Fruit fly (Drosophila melanogaster) whole organism, embryonic: ENCODE data around the gene Mbs.

Experiments used
- Awh ChIP-seq: fragments of 200-800 bp; sonication (Bioruptor generic); IDR thresholded peaks from 2 replicates; pipeline ENCODE4, ENCODE4 v1.3.6; 2022; ENCODE audit warnings: missing biosample characterization, missing genetic modification characterization
- Bgb ChIP-seq: fragments of 200-800 bp; sonication (Bioruptor generic); IDR thresholded peaks from 2 replicates; pipeline ENCODE4 v1.3.6; 2022; ENCODE audit warnings: missing biosample characterization, missing genetic modification characterization; ENCODE audit not compliant: partially characterized antibody
- CG10209 ChIP-seq: fragments of 200-800 bp; sonication (Bioruptor generic); optimal IDR thresholded peaks from 3 replicates; lab custom pipeline; 2017; ENCODE audit warnings: missing biosample characterization, mild to moderate bottlenecking, missing genetic modification characterization, missing genetic modification reagents
- CG12104 ChIP-seq: fragments of 200-800 bp; sonication (Bioruptor generic); optimal IDR thresholded peaks from 3 replicates; lab custom pipeline; 2016; ENCODE audit warnings: missing biosample characterization, missing genetic modification characterization
- CG12299 ChIP-seq: fragments of 200-800 bp; sonication (Bioruptor generic); optimal IDR thresholded peaks from 2 replicates; lab custom pipeline; 2018; ENCODE audit warnings: missing biosample characterization, mild to moderate bottlenecking, missing genetic modification characterization
- CG14965 ChIP-seq: fragments of 200-800 bp; sonication (Bioruptor generic); optimal IDR thresholded peaks from 2 replicates; lab custom pipeline; 2016; ENCODE audit warnings: missing biosample characterization, missing genetic modification characterization, borderline replicate concordance
- CG1647 ChIP-seq: fragments of 200-800 bp; sonication (Bioruptor generic); optimal IDR thresholded peaks from 3 replicates; lab custom pipeline; 2016; ENCODE audit warnings: missing biosample characterization, missing genetic modification characterization
- CG16779 ChIP-seq: fragments of 200-800 bp; sonication (Bioruptor generic); IDR thresholded peaks from 2 replicates; pipeline ENCODE4 v1.3.6; 2022; ENCODE audit warnings: missing biosample characterization, missing genetic modification characterization
- CG18262 ChIP-seq: fragments of 200-800 bp; optimal IDR thresholded peaks from 3 replicates; lab custom pipeline; 2019; ENCODE audit warnings: missing biosample characterization, mild to moderate bottlenecking, missing genetic modification characterization, moderate library complexity
- CG2875 ChIP-seq: fragments of 200-800 bp; sonication (Bioruptor generic); optimal IDR thresholded peaks from 2 replicates; lab custom pipeline; 2017; ENCODE audit warnings: missing biosample characterization, mild to moderate bottlenecking, missing genetic modification characterization, missing genetic modification reagents
- CG3065 ChIP-seq: fragments of 200-800 bp; sonication (Bioruptor generic); optimal IDR thresholded peaks from 2 replicates; lab custom pipeline; 2016; ENCODE audit warnings: missing biosample characterization, missing genetic modification characterization
- CG31365 ChIP-seq: fragments of 200-800 bp; sonication (Bioruptor generic); optimal IDR thresholded peaks from 2 replicates; lab custom pipeline; 2018; ENCODE audit warnings: missing biosample characterization, mild to moderate bottlenecking, missing genetic modification characterization
- CG33213 ChIP-seq: fragments of 200-800 bp; sonication (Bioruptor generic); optimal IDR thresholded peaks from 3 replicates; lab custom pipeline; 2016; ENCODE audit warnings: missing biosample characterization, missing genetic modification characterization
- CG4328 ChIP-seq: fragments of 200-800 bp; sonication (Bioruptor generic); optimal IDR thresholded peaks from 3 replicates; lab custom pipeline; 2017; ENCODE audit warnings: missing biosample characterization, missing genetic modification reagents, missing genetic modification characterization
- CG6683 ChIP-seq: fragments of 200-800 bp; sonication (Bioruptor generic); optimal IDR thresholded peaks from 2 replicates; lab custom pipeline; 2017; ENCODE audit warnings: missing biosample characterization, mild to moderate bottlenecking, missing genetic modification characterization, missing genetic modification reagents
- CG6813 ChIP-seq: fragments of 200-800 bp; sonication (Bioruptor generic); optimal IDR thresholded peaks from 2 replicates; lab custom pipeline; 2017; ENCODE audit warnings: missing biosample characterization, missing genetic modification characterization, mild to moderate bottlenecking, moderate library complexity, missing genetic modification reagents
- CG7556 ChIP-seq: fragments of 200-800 bp; sonication (Bioruptor generic); optimal IDR thresholded peaks from 2 replicates; lab custom pipeline; 2017; ENCODE audit warnings: missing biosample characterization, mild to moderate bottlenecking, missing genetic modification characterization
- CG9215 ChIP-seq: fragments of 200-800 bp; sonication (Bioruptor generic); IDR thresholded peaks from 2 replicates; pipeline ENCODE4 v1.3.6; 2022; ENCODE audit warnings: missing biosample characterization, missing genetic modification characterization
- CTCF ChIP-seq: fragments of 200-800 bp; sonication (Bioruptor generic); optimal IDR thresholded peaks from 2 replicates; lab custom pipeline; 2017; ENCODE audit warnings: missing biosample characterization, mild to moderate bottlenecking, missing genetic modification characterization, moderate library complexity
- CoRest ChIP-seq: fragments of 200-800 bp; sonication (Bioruptor generic); optimal IDR thresholded peaks from 3 replicates; lab custom pipeline; 2018; ENCODE audit warnings: missing biosample characterization, mild to moderate bottlenecking, missing genetic modification characterization, moderate library complexity
- D19B ChIP-seq: fragments of 200-800 bp; sonication (Bioruptor generic); optimal IDR thresholded peaks from 2 replicates; lab custom pipeline; 2017; ENCODE audit warnings: missing biosample characterization, mild to moderate bottlenecking, missing genetic modification characterization
- Deaf1 ChIP-seq: fragments of 200-800 bp; optimal IDR thresholded peaks from 3 replicates; lab custom pipeline; 2019; ENCODE audit warnings: missing biosample characterization, mild to moderate bottlenecking, missing genetic modification characterization, moderate library complexity
- Dfd ChIP-seq, 2 experiments: fragments of >200 bp; optimal IDR thresholded peaks; 2 replicates each; lab custom pipeline; 2017; ENCODE audit warnings: missing biosample characterization in 2 of 2, missing genetic modification characterization in 2 of 2
- Gsc ChIP-seq: fragments of 200-800 bp; sonication (Bioruptor generic); IDR thresholded peaks from 2 replicates; pipeline ENCODE4 v1.3.6; 2022; ENCODE audit warnings: missing biosample characterization, missing genetic modification characterization
- HLHmδ ChIP-seq: fragments of 200-800 bp; sonication (Bioruptor generic); optimal IDR thresholded peaks from 2 replicates; lab custom pipeline; 2018; ENCODE audit warnings: missing biosample characterization, mild to moderate bottlenecking, missing genetic modification characterization, moderate library complexity
- Mrtf ChIP-seq: fragments of 200-800 bp; sonication (Bioruptor generic); IDR thresholded peaks from 3 replicates; pipeline ENCODE4 v1.3.6; 2022; ENCODE audit warnings: missing biosample characterization, missing genetic modification characterization
- NC2β ChIP-seq: fragments of 200-800 bp; sonication (Bioruptor generic); optimal IDR thresholded peaks from 2 replicates; lab custom pipeline; 2016; ENCODE audit warnings: missing biosample characterization, missing genetic modification characterization
- Nf-YA ChIP-seq: fragments of 200-800 bp; sonication (Bioruptor generic); IDR thresholded peaks from 2 replicates; pipeline ENCODE4 v1.3.6; 2022; ENCODE audit warnings: missing biosample characterization, missing genetic modification characterization
- Nf-YC ChIP-seq: fragments of 200-800 bp; optimal IDR thresholded peaks from 3 replicates; lab custom pipeline; 2019; ENCODE audit warnings: missing biosample characterization, mild to moderate bottlenecking, missing genetic modification characterization, moderate library complexity
- Pdp1 ChIP-seq, 2 experiments: fragments of 200-800 bp; sonication (Bioruptor generic); optimal IDR thresholded peaks; 3 replicates each; lab custom pipeline; 2016; ENCODE audit warnings: missing biosample characterization in 2 of 2, missing genetic modification characterization in 2 of 2, mild to moderate bottlenecking in 1 of 2, moderate library complexity in 1 of 2
- Sox100B ChIP-seq: fragments of 200-800 bp; sonication (Bioruptor generic); optimal IDR thresholded peaks from 3 replicates; lab custom pipeline; 2018; ENCODE audit warnings: missing biosample characterization, mild to moderate bottlenecking, missing genetic modification characterization
- aop ChIP-seq: fragments of 200-800 bp; sonication (Bioruptor generic); IDR thresholded peaks from 2 replicates; pipeline ENCODE4 v1.3.6; 2022; ENCODE audit warnings: missing biosample characterization, missing genetic modification characterization
- br ChIP-seq: fragments of >200 bp; optimal IDR thresholded peaks from 2 replicates; lab custom pipeline; 2017
- ci ChIP-seq: fragments of 200-800 bp; sonication (Bioruptor generic); IDR thresholded peaks from 3 replicates; pipeline ENCODE4 v1.3.6; 2022; ENCODE audit warnings: missing biosample characterization, missing genetic modification characterization
- corto ChIP-seq: fragments of 200-800 bp; sonication (Bioruptor generic); optimal IDR thresholded peaks from 2 replicates; lab custom pipeline; 2016; ENCODE audit warnings: missing biosample characterization, mild to moderate bottlenecking, missing genetic modification characterization, moderate library complexity
- crol ChIP-seq: fragments of 200-800 bp; sonication (Bioruptor generic); IDR thresholded peaks from 2 replicates; pipeline ENCODE4 v1.3.6; 2022; ENCODE audit warnings: missing biosample characterization, missing genetic modification characterization
- cwo ChIP-seq: fragments of 200-800 bp; sonication (Bioruptor generic); optimal IDR thresholded peaks from 3 replicates; lab custom pipeline; 2017; ENCODE audit warnings: missing biosample characterization, missing genetic modification characterization, mild to moderate bottlenecking, moderate library complexity, missing genetic modification reagents
- danr ChIP-seq: fragments of 200-800 bp; sonication (Bioruptor generic); IDR thresholded peaks from 2 replicates; pipeline ENCODE4 v1.3.6; 2022; ENCODE audit warnings: missing biosample characterization, missing genetic modification characterization
- ftz-f1 ChIP-seq: fragments of 200-800 bp; sonication (Bioruptor generic); optimal IDR thresholded peaks from 2 replicates; lab custom pipeline; 2016; ENCODE audit warnings: missing biosample characterization, missing genetic modification characterization
- hkb ChIP-seq, 2 experiments: fragments of 200-800 bp in 1 of 2; fragments of >200 bp in 1 of 2; sonication (Bioruptor generic) in 1 of 2; IDR thresholded peaks in 1 of 2; optimal IDR thresholded peaks in 1 of 2; 2 replicates each; pipeline versions ENCODE4 v1.3.6 to Lab custom; 2017 to 2022; ENCODE audit warnings: missing biosample characterization in 1 of 2, missing genetic modification characterization in 1 of 2
- ken ChIP-seq: fragments of 200-800 bp; sonication (Bioruptor generic); IDR thresholded peaks from 3 replicates; pipeline ENCODE4 v1.3.6; 2022; ENCODE audit warnings: missing biosample characterization, missing genetic modification characterization
- otp ChIP-seq: fragments of 200-800 bp; sonication (Bioruptor generic); IDR thresholded peaks from 3 replicates; pipeline ENCODE4, ENCODE4 v1.3.6; 2022; ENCODE audit warnings: missing biosample characterization, missing genetic modification characterization
- psq ChIP-seq: fragments of 200-800 bp; sonication (Bioruptor generic); optimal IDR thresholded peaks from 2 replicates; lab custom pipeline; 2017; ENCODE audit warnings: missing biosample characterization, missing genetic modification characterization
- ro ChIP-seq: fragments of 200-800 bp; sonication (Bioruptor generic); IDR thresholded peaks from 2 replicates; pipeline ENCODE4 v1.3.6; 2022; ENCODE audit warnings: missing biosample characterization, missing genetic modification characterization
- run ChIP-seq: fragments of 200-800 bp; sonication (Bioruptor generic); optimal IDR thresholded peaks from 3 replicates; lab custom pipeline; 2018; ENCODE audit warnings: missing biosample characterization, mild to moderate bottlenecking, missing genetic modification characterization
- scrt ChIP-seq: fragments of 200-800 bp; sonication (Bioruptor generic); optimal IDR thresholded peaks from 2 replicates; lab custom pipeline; 2018; ENCODE audit warnings: missing biosample characterization, mild to moderate bottlenecking, missing genetic modification characterization, moderate library complexity
- sd ChIP-seq: fragments of 200-800 bp; sonication (Bioruptor generic); optimal IDR thresholded peaks from 3 replicates; lab custom pipeline; 2018; ENCODE audit warnings: missing biosample characterization, mild to moderate bottlenecking, missing genetic modification characterization, moderate library complexity
- stwl ChIP-seq: fragments of 200-800 bp; sonication (Bioruptor generic); optimal IDR thresholded peaks from 3 replicates; lab custom pipeline; 2018; ENCODE audit warnings: missing biosample characterization, mild to moderate bottlenecking, missing genetic modification characterization, moderate library complexity
- sug ChIP-seq: fragments of 200-800 bp; optimal IDR thresholded peaks from 2 replicates; lab custom pipeline; 2019; ENCODE audit warnings: missing biosample characterization, mild to moderate bottlenecking, missing genetic modification characterization, moderate library complexity
- zfh2 ChIP-seq: fragments of 200-800 bp; sonication (Bioruptor generic); optimal IDR thresholded peaks from 2 replicates; lab custom pipeline; 2016; ENCODE audit warnings: missing biosample characterization, missing genetic modification characterization

Gene Mbs

dm6 chr3L:16128481-16128972 is 76.8 kb downstream of the Mbs start, which contains the start of gene Pgm1 (continued):
- TF ChIP-seq CTCF (GFP tag; lab: Kevin White, UChicago) (no peak), aop (GFP tag; lab: Robert Waterston, UW) (no peak), stwl (tag; lab: Kevin White, UChicago) (peak; percentile 15), D19B (GFP tag; lab: Kevin White, UChicago) (peak; percentile 74), corto (peak; percentile 67), Sox100B (peak; percentile 51), ken (GFP tag; lab: Robert Waterston, UW) (peak; percentile 73; the same call in 2 of the 3 replicates), CG3065 (GFP tag; lab: Kevin White, UChicago) (peak; percentile 58), sd (tag; lab: Kevin White, UChicago) (no peak), CG9215 (GFP tag; lab: Robert Waterston, UW) (peak; percentile 64; the same call in 1 of the 2 replicates), otp (peak; percentile 68; the same call in 2 of the 3 replicates), ftz-f1 (peak; percentile 94), CG12104 (GFP tag; lab: Kevin White, UChicago) (peak; percentile 22), Awh (GFP tag; lab: Robert Waterston, UW) (peak; percentile 75), CG7556 (GFP tag; lab: Kevin White, UChicago) (peak; percentile 74), CG12299 (tag; lab: Kevin White, UChicago) (peak; percentile 69), crol (GFP tag; lab: Robert Waterston, UW) (no peak), Mrtf (peak; percentile 78; the same call in 2 of the 3 replicates), zfh2 (GFP tag; lab: Kevin White, UChicago) (peak; percentile 90), cwo (GFP tag; lab: Kevin White, UChicago) (peak; percentile 82), CoRest (tag; lab: Kevin White, UChicago) (peak; percentile 71), Nf-YA (GFP tag; lab: Robert Waterston, UW) (peak; percentile 54; the same call in 1 of the 2 replicates), CG33213 (GFP tag; lab: Kevin White, UChicago) (peak; percentile 85), danr (GFP tag; lab: Robert Waterston, UW) (peak; percentile 40; the same call in 1 of the 2 replicates), Dfd (GFP tag; optimal IDR thresholded peaks at IDR 0.05; lab: Kevin White, UChicago) (no peak), CG31365 (peak; percentile 72), Deaf1 (tag; lab: Kevin White, UChicago) (no peak), hkb (optimal IDR thresholded peaks at IDR 0.05; lab: Kevin White, UChicago) (peak; percentile 59), hkb (GFP tag; IDR thresholded peaks at IDR 0.05; lab: Robert Waterston, UW) (peak; percentile 73), psq (peak; percentile 68), sug (peak; percentile 90), CG2875 (peak; percentile 69), CG4328 (no peak), HLHmδ (GFP tag; lab: Kevin White, UChicago) (no peak), NC2β (peak; percentile 85), ci (GFP tag; lab: Robert Waterston, UW) (peak; percentile 79), Pdp1 (GFP tag; optimal IDR thresholded peaks at IDR 0.05; lab: Kevin White, UChicago) (peak; percentile 85 to 87), scrt (GFP tag; lab: Kevin White, UChicago) (peak; percentile 80), CG6683 (GFP tag; lab: Kevin White, UChicago) (peak; percentile 40), CG18262 (tag; lab: Kevin White, UChicago) (peak; percentile 76), CG16779 (GFP tag; lab: Robert Waterston, UW) (peak; percentile 74), CG10209 (GFP tag; lab: Kevin White, UChicago) (peak; percentile 78), run (tag; lab: Kevin White, UChicago) (peak; percentile 78), Gsc (peak; percentile 54; the same call in 1 of the 2 replicates), CG6813 (GFP tag; lab: Kevin White, UChicago) (peak; percentile 77), br (lab: Kevin White, UChicago) (no peak), CG1647 (GFP tag; lab: Kevin White, UChicago) (peak; percentile 61), ro (GFP tag; lab: Robert Waterston, UW) (no peak), Nf-YC (peak; percentile 69), Bgb (GFP tag; lab: Robert Waterston, UW) (no peak), CG14965 (peak; percentile 59)
